Worm (Caenorhabditis elegans): ENCODE data around the gene slr-2.
"Not testable (repeated sequence)": the region's sequence is repeated elsewhere in the genome, so short reads cannot be mapped to it uniquely, and the experiment has no call there.

DNA sequence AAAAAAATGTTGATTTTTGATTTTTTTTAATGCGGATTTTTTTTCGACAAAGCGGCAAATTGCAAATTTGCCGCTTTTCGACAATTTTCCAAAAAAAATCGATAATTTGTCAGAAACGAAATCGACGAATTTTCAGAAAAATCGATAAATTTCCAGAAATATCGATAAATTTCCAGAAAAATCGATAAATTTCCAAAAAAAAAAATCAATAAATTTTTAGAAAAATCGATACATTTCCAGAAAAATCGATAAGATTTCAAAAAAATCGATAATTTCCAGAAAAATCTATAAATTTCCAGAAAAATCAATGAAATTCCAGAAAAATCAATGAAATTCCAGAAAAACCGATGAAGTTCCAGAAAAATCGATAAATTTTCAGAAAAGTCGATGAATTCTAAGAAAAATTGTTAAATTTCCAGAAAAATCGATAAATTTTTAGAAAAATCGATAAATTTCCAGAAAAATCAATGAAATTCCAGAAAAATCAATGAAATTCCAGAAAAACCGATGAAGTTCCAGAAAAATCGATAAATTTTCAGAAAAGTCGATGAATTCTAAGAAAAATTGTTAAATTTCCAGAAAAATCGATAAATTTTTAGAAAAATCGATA lies 42.8 kb downstream of the slr-2 start:
- TF ChIP-seq unc-42, hlh-6, C08G9.2, tbx-7, F13H6.1, ceh-18, ttx-3, sox-4, dve-1, npax-4 (tag; optimal IDR thresholded peaks at IDR 0.05): not testable (repeated sequence)

All from whole organism, late embryonic.